Fruit fly (Drosophila melanogaster): Measurements from ENCODE around the gene Toll-6.

Toll-6 gene

dm6 chr3L:15347695-15348465 lies 11.4 kb downstream of the Toll-6 start (continued):
- no peak for TF ChIP-seq HLHmδ (GFP tag; optimal IDR thresholded peaks at IDR 0.05)
- peak; percentile 3 for TF ChIP-seq CG2120 (GFP tag; optimal IDR thresholded peaks at IDR 0.05)
- TF ChIP-seq nerfin-1 (tag; optimal IDR thresholded peaks at IDR 0.05) = peak; percentile 73
- no peak for TF ChIP-seq CG9215 (GFP tag; IDR thresholded peaks at IDR 0.05)
- peak; percentile 89 for TF ChIP-seq CG14710 (tag; optimal IDR thresholded peaks at IDR 0.05)
- TF ChIP-seq Mrtf (GFP tag; IDR thresholded peaks at IDR 0.05) = no peak
- peak; percentile 22 to 69 for TF ChIP-seq Hr51 (GFP tag; optimal IDR thresholded peaks at IDR 0.05)
- peak in 1 of 3 experiments; percentile 43 for TF ChIP-seq Stat92E (GFP tag; optimal IDR thresholded peaks at IDR 0.05)
- TF ChIP-seq CG16779 (GFP tag; IDR thresholded peaks at IDR 0.05) = no peak
- no peak for TF ChIP-seq CG3838 (GFP tag; optimal IDR thresholded peaks at IDR 0.05)
- peak; percentile 82 for TF ChIP-seq trem (tag; optimal IDR thresholded peaks at IDR 0.05)
- TF ChIP-seq CG34376 (GFP tag; optimal IDR thresholded peaks at IDR 0.05) = no peak
- TF ChIP-seq Scr (GFP tag; IDR thresholded peaks at IDR 0.05; ENCODE audit: partially characterized antibody) = no peak
- no peak for TF ChIP-seq BEAF-32 (GFP tag; optimal IDR thresholded peaks at IDR 0.05)
- no peak for TF ChIP-seq disco-r (GFP tag; optimal IDR thresholded peaks at IDR 0.05)
- TF ChIP-seq Pdp1 (GFP tag; optimal IDR thresholded peaks at IDR 0.05) = peak in 1 of 2 experiments; percentile 26
- peak; percentile 54; the same call in 1 of the 3 replicates for TF ChIP-seq zfh1 (GFP tag; IDR thresholded peaks at IDR 0.05)
- TF ChIP-seq CG11696 (GFP tag; IDR thresholded peaks at IDR 0.05) = peak; percentile 90
- TF ChIP-seq lilli (GFP tag; optimal IDR thresholded peaks at IDR 0.05) = peak; percentile 6
- peak; percentile 35 for TF ChIP-seq kah (GFP tag; optimal IDR thresholded peaks at IDR 0.05)
- TF ChIP-seq sd (tag; optimal IDR thresholded peaks at IDR 0.05) = no peak
- no peak; the same call in 1 of the 2 replicates for TF ChIP-seq peb (GFP tag; IDR thresholded peaks at IDR 0.05)
- TF ChIP-seq CG31365 (tag; optimal IDR thresholded peaks at IDR 0.05) = no peak
- peak; percentile 16 for TF ChIP-seq CG9817 (tag; optimal IDR thresholded peaks at IDR 0.05)
- TF ChIP-seq psq (GFP tag; optimal IDR thresholded peaks at IDR 0.05) = no peak
- TF ChIP-seq CG2678 (tag; optimal IDR thresholded peaks at IDR 0.05) = peak; percentile 83
- no peak for TF ChIP-seq pita (GFP tag; optimal IDR thresholded peaks at IDR 0.05)
- peak; percentile 85 for TF ChIP-seq CoRest (tag; optimal IDR thresholded peaks at IDR 0.05)
- no peak for TF ChIP-seq Neu2 (GFP tag; optimal IDR thresholded peaks at IDR 0.05; ENCODE audit: borderline replicate concordance)
- no peak for TF ChIP-seq MESR4 (GFP tag; optimal IDR thresholded peaks at IDR 0.05)
- TF ChIP-seq gsb (GFP tag; IDR thresholded peaks at IDR 0.05) = no peak
- TF ChIP-seq CG7745 (tag; optimal IDR thresholded peaks at IDR 0.05) = no peak
- TF ChIP-seq Jarid2 (GFP tag; optimal IDR thresholded peaks at IDR 0.05) = peak; percentile 3
- no peak for TF ChIP-seq CG2129 (GFP tag; IDR thresholded peaks at IDR 0.05; ENCODE audit: partially characterized antibody)
- no peak for TF ChIP-seq CG10321 (GFP tag; IDR thresholded peaks at IDR 0.05)
- TF ChIP-seq CG17912 (GFP tag; optimal IDR thresholded peaks at IDR 0.05) = no peak
- TF ChIP-seq NK7.1 (GFP tag; optimal IDR thresholded peaks at IDR 0.05) = no peak
- no peak for TF ChIP-seq gt (GFP tag; IDR thresholded peaks at IDR 0.05)
- peak; percentile 53 for TF ChIP-seq sug (tag; optimal IDR thresholded peaks at IDR 0.05)
- peak; percentile 3 for TF ChIP-seq CG17568 (GFP tag; optimal IDR thresholded peaks at IDR 0.05)
- peak; percentile 71 for TF ChIP-seq grn (GFP tag; optimal IDR thresholded peaks at IDR 0.05)
- TF ChIP-seq CG11085 (GFP tag; IDR thresholded peaks at IDR 0.05) = no peak
- no peak for TF ChIP-seq Atf-2 (GFP tag; optimal IDR thresholded peaks at IDR 0.05)
- TF ChIP-seq Sox100B (GFP tag; optimal IDR thresholded peaks at IDR 0.05) = peak; percentile 81
- no peak for TF ChIP-seq vfl (GFP tag; optimal IDR thresholded peaks at IDR 0.05)
- peak; percentile 88 for TF ChIP-seq CG33557 (GFP tag; optimal IDR thresholded peaks at IDR 0.05)
- no peak for TF ChIP-seq CG10565 (GFP tag; optimal IDR thresholded peaks at IDR 0.05)
- TF ChIP-seq Spps (tag; optimal IDR thresholded peaks at IDR 0.05) = peak; percentile 66

Measured in whole organism, embryonic.